Worm (Caenorhabditis elegans) whole organism, L4 larva: ENCODE data around the gene Y43F8B.20.
A peak's percentile ranks its signal among the peaks of the same experiment; 100 is the strongest.

Experiments
- D1046.2 ChIP-seq: fragments of 200-800 bp; sonication (Bioruptor generic); IDR thresholded peaks from 2 replicates; pipeline ENCODE4 v1.3.6; 2022; ENCODE audit warnings: missing genetic modification characterization, missing compliant biosample characterization
- F26F4.8 ChIP-seq: fragments of 200-800 bp; sonication (Bioruptor generic); conservative IDR thresholded peaks from 2 replicates; pipeline ENCODE4 v1.3.6; 2022; ENCODE audit warnings: missing genetic modification characterization, missing compliant biosample characterization
- F44E2.7 ChIP-seq: fragments of 200-800 bp; sonication (Bioruptor generic); IDR thresholded peaks from 2 replicates; pipeline ENCODE4 v2.1.2; 2022; ENCODE audit warnings: missing genetic modification characterization, missing compliant biosample characterization
- Y105C5A.15 ChIP-seq: fragments of 200-800 bp; sonication (Bioruptor generic); IDR thresholded peaks from 2 replicates; pipeline ENCODE4 v1.3.6; 2022; ENCODE audit warnings: missing genetic modification characterization, missing compliant biosample characterization
- Y5F2A.4 ChIP-seq: fragments of 200-800 bp; sonication (Bioruptor generic); optimal IDR thresholded peaks from 2 replicates; lab custom pipeline; 2018; ENCODE audit warnings: mild to moderate bottlenecking, missing genetic modification characterization, missing compliant biosample characterization
- ZK337.2 ChIP-seq: fragments of 200-800 bp; sonication (Bioruptor generic); IDR thresholded peaks from 2 replicates; pipeline ENCODE4 v1.3.6; 2022; ENCODE audit warnings: missing genetic modification reagents, missing genetic modification characterization, missing compliant biosample characterization
- aha-1 ChIP-seq: fragments of 150-350 bp; peaks from one replicate; lab custom pipeline; 2014; ENCODE audit warnings: missing biosample characterization, missing genetic modification characterization
- ceh-44 ChIP-seq: fragments of 200-800 bp; sonication (Bioruptor generic); IDR thresholded peaks from 2 replicates; pipeline ENCODE4 v1.3.6; 2022; ENCODE audit warnings: missing genetic modification reagents, missing genetic modification characterization, missing compliant biosample characterization
- ces-1 ChIP-seq: fragments of 150-350 bp; sonication (generic microtip); optimal IDR thresholded peaks from 4 replicates; lab custom pipeline; 2014; ENCODE audit warnings: missing biosample characterization, missing genetic modification reagents, missing genetic modification characterization
- ctbp-1 ChIP-seq: fragments of 200-800 bp; sonication (Bioruptor generic); IDR thresholded peaks from 2 replicates; pipeline ENCODE4 v1.3.6; 2022; ENCODE audit warnings: missing genetic modification reagents, missing genetic modification characterization, missing compliant biosample characterization
- daf-12 ChIP-seq: fragments of 150-350 bp; optimal IDR thresholded peaks from 2 replicates; lab custom pipeline; 2014; ENCODE audit warnings: missing biosample characterization, missing genetic modification reagents, missing genetic modification characterization
- dmd-9 ChIP-seq: fragments of 200-800 bp; sonication (Bioruptor generic); IDR thresholded peaks from 2 replicates; pipeline ENCODE4 v1.3.6; 2022; ENCODE audit warnings: missing genetic modification reagents, missing genetic modification characterization, missing compliant biosample characterization
- dve-1 ChIP-seq: sonication (generic microtip); optimal IDR thresholded peaks from 2 replicates; lab custom pipeline; 2017; ENCODE audit warnings: antibody characterized with exemption, mild to moderate bottlenecking, missing genetic modification characterization, missing compliant biosample characterization; ENCODE audit not compliant: insufficient read depth
- egl-27 ChIP-seq: sonication (generic microtip); optimal IDR thresholded peaks from 3 replicates; lab custom pipeline; 2017; ENCODE audit warnings: missing biosample characterization, missing genetic modification reagents, missing genetic modification characterization
- hif-1 ChIP-seq, 2 experiments: sonication (generic microtip); optimal IDR thresholded peaks; 2 replicates each; lab custom pipeline; 2016 to 2017; ENCODE audit warnings: missing compliant biosample characterization in 2 of 2, missing genetic modification characterization in 2 of 2, missing genetic modification reagents in 2 of 2, missing genotype in 2 of 2, mild to moderate bottlenecking in 1 of 2
- hlh-11 ChIP-seq: fragments of 200-800 bp; sonication (Bioruptor generic); optimal IDR thresholded peaks from 2 replicates; lab custom pipeline; 2018; ENCODE audit warnings: mild to moderate bottlenecking, missing genetic modification characterization, missing compliant biosample characterization
- hlh-30 ChIP-seq: sonication (generic microtip); optimal IDR thresholded peaks from 2 replicates; lab custom pipeline; 2017; ENCODE audit warnings: antibody characterized with exemption, mild to moderate bottlenecking, missing genetic modification characterization, missing compliant biosample characterization; ENCODE audit not compliant: insufficient read depth
- lim-7 ChIP-seq: fragments of 200-800 bp; sonication (Bioruptor generic); IDR thresholded peaks from 2 replicates; pipeline ENCODE4 v1.3.6; 2022; ENCODE audit warnings: missing genetic modification characterization, missing compliant biosample characterization
- lsy-2 ChIP-seq, 2 experiments: fragments of 150-350 bp in 1 of 2; sonication (generic microtip) in 1 of 2; optimal IDR thresholded peaks; 2 replicates each; lab custom pipeline; 2014 to 2017; ENCODE audit warnings: missing biosample characterization in 2 of 2, missing genetic modification characterization in 2 of 2
- mdt-29 ChIP-seq: fragments of 200-800 bp; sonication (Bioruptor generic); IDR thresholded peaks from 2 replicates; pipeline ENCODE4 v1.3.6; 2022; ENCODE audit warnings: missing genetic modification reagents, missing genetic modification characterization, missing compliant biosample characterization
- mxl-2 ChIP-seq: fragments of 200-800 bp; sonication (Bioruptor generic); conservative IDR thresholded peaks from 2 replicates; pipeline ENCODE4 v1.3.6; 2022; ENCODE audit warnings: missing genetic modification reagents, missing genetic modification characterization, missing compliant biosample characterization
- nhr-10 ChIP-seq: fragments of 150-350 bp; optimal IDR thresholded peaks from 2 replicates; lab custom pipeline; 2014; ENCODE audit warnings: missing biosample characterization, missing genetic modification characterization
- nhr-11 ChIP-seq: fragments of 150-350 bp; optimal IDR thresholded peaks from 2 replicates; lab custom pipeline; 2014; ENCODE audit warnings: missing biosample characterization, missing genetic modification characterization
- nhr-237 ChIP-seq: sonication (generic microtip); optimal IDR thresholded peaks from 2 replicates; lab custom pipeline; 2017; ENCODE audit warnings: missing biosample characterization, missing genetic modification characterization
- nhr-6 ChIP-seq: fragments of 150-350 bp; optimal IDR thresholded peaks from 2 replicates; lab custom pipeline; 2014; ENCODE audit warnings: missing biosample characterization, missing genetic modification characterization
- nhr-77 ChIP-seq: fragments of 150-350 bp; optimal IDR thresholded peaks from 2 replicates; lab custom pipeline; 2014; ENCODE audit warnings: missing biosample characterization, missing genetic modification characterization
- pha-4 ChIP-seq, 2 experiments: fragments of 150-350 bp in 1 of 2; fragments of 200-800 bp in 1 of 2; sonication (Bioruptor generic) in 1 of 2; IDR thresholded peaks in 1 of 2; optimal IDR thresholded peaks in 1 of 2; 2 replicates each; pipeline versions ENCODE4 v1.3.6 to Lab custom; 2014 to 2022; ENCODE audit warnings: missing genetic modification characterization in 2 of 2, missing genetic modification reagents in 2 of 2, missing biosample characterization in 1 of 2, missing compliant biosample characterization in 1 of 2
- saeg-2 ChIP-seq: fragments of 200-800 bp; sonication (Bioruptor generic); IDR thresholded peaks from 2 replicates; pipeline ENCODE4 v1.3.6; 2022; ENCODE audit warnings: missing genetic modification reagents, missing genetic modification characterization, missing compliant biosample characterization
- set-16 ChIP-seq: fragments of 200-800 bp; sonication (Bioruptor generic); IDR thresholded peaks from 2 replicates; pipeline ENCODE4 v1.3.6; 2022; ENCODE audit warnings: missing genetic modification reagents, missing genetic modification characterization, missing compliant biosample characterization
- skn-1 ChIP-seq: fragments of 150-350 bp; optimal IDR thresholded peaks from 2 replicates; lab custom pipeline; 2014; ENCODE audit warnings: missing biosample characterization, missing genetic modification characterization
- snpc-1.2 ChIP-seq: fragments of 200-800 bp; sonication (Bioruptor generic); IDR thresholded peaks from 2 replicates; pipeline ENCODE4 v1.3.6; 2022; ENCODE audit warnings: missing genetic modification reagents, missing genetic modification characterization, missing compliant biosample characterization
- snpc-4 ChIP-seq: fragments of 150-350 bp; optimal IDR thresholded peaks from 2 replicates; lab custom pipeline; 2014; ENCODE audit warnings: missing biosample characterization, missing genetic modification characterization
- tag-97 ChIP-seq: fragments of 200-800 bp; sonication (Bioruptor generic); IDR thresholded peaks from 2 replicates; pipeline ENCODE4 v1.3.6; 2022; ENCODE audit warnings: missing genetic modification characterization, missing compliant biosample characterization
- unc-130 ChIP-seq: sonication (generic microtip); optimal IDR thresholded peaks from 2 replicates; lab custom pipeline; 2016; ENCODE audit warnings: missing genetic modification reagents, missing genetic modification characterization, missing compliant biosample characterization
- unc-39 ChIP-seq: sonication (generic microtip); optimal IDR thresholded peaks from 2 replicates; lab custom pipeline; 2017; ENCODE audit warnings: missing biosample characterization, missing genetic modification characterization
- ztf-11 ChIP-seq: fragments of 150-350 bp; optimal IDR thresholded peaks from 2 replicates; lab custom pipeline; 2014; ENCODE audit warnings: missing biosample characterization, missing genetic modification characterization
- ztf-7 ChIP-seq: fragments of 150-350 bp; optimal IDR thresholded peaks from 2 replicates; lab custom pipeline; 2014; ENCODE audit warnings: missing biosample characterization, missing genetic modification characterization

Gene Y43F8B.20

DNA sequence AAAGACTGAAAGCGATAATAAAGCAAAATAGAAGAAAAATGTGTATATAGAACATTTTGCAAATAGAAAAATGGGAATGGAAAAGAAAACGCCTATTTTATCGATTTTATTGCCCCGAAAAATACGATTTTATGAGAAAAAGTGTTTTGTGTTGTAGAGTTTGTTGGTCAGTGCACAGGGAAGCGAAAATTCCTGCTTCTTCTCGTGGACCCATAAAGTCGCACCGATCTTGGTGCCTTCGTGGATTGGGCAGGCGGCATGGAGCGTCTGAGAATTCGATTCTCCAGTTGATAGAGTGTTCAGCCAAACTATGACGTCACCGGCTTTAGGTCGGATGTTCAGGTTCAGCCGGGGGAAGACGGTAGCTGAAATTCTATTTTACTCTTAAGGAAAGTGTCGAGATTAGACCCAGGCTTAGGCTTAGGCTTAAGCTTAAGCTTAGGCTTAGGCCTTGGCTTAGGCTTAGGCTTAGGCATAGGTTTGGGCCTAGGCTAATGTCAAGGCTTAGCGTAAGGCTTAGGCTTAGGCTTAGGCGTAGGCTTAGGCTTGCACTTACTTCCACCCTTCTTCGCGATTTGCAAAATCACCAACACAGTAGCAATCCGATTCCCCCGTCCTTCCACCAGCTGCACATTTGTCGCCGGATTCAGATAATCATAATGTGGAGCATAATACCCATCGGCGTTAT, 37.2 kb downstream of the Y43F8B.20 start, which contains the start of gene Y43F8B.19:
TSS of gene Y43F8B.19 (minus strand) at position 51 of the 688 bp plus-strand sequence.
- TF ChIP-seq nhr-77 (tag; lab: Kevin White, UChicago) (no peak), snpc-4 (tag; lab: Kevin White, UChicago) (no peak), ZK337.2 (GFP tag; lab: Robert Waterston, UW) (no peak), Y105C5A.15 (GFP tag; lab: Robert Waterston, UW) (no peak), daf-12 (tag; lab: Kevin White, UChicago) (no peak), snpc-1.2 (GFP tag; lab: Robert Waterston, UW) (no peak), lim-7 (no peak), aha-1 (tag; lab: Kevin White, UChicago) (no peak), skn-1 (no peak), pha-4 (GFP tag; IDR thresholded peaks at IDR 0.05; lab: Robert Waterston, UW) (no peak), pha-4 (tag; optimal IDR thresholded peaks at IDR 0.05; lab: Kevin White, UChicago) (no peak), nhr-11 (tag; lab: Kevin White, UChicago) (no peak), saeg-2 (no peak), mxl-2 (no peak), nhr-237 (tag; lab: Kevin White, UChicago) (no peak)

DNA sequence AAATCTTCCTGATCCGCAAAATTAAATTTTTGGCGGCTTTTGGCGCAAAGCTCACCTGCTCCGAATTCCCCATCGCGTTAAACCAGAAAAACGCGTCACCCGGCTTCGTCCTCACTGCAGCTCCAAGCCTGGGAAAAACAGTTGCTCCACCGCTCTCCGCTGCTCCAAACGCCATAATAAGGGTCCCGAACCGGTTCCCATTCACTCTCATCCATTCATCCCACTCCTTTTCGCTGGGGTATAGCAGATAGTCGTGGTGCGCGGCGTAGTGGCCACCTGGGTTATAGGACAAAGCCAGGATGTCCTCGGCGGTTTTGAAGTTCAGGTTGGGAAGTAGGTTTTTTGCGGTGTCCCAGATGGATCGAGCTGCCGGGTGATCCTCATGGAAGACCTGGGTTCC, 38.7 kb downstream of the Y43F8B.20 start:
- TF ChIP-seq set-16 (GFP tag; lab: Robert Waterston, UW) (peak; percentile 63), Y5F2A.4 (GFP tag; lab: Kevin White, UChicago) (no peak)
- TF ChIP-seq, all 104 proteins: peak for 1

DNA sequence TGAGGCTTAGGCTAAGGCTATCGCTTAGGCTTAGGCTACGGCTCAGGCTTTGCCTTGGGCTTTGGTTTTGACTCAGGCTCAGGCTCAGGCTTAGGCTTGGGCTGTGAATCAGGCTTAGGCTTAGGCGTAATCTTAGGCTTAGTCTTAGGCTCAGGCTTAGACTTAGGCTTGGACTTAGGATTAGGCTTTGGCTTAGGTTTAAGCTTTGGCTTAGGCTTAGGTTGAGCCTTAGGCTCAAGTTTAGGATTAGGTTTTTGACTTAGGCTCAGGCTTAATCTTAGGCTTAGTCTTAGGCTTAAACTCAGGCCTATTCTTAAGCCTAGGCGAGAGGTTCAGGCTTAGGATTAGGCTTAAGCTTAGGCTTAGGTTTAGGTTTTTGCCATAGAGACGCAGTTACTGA, 39.2 kb downstream of the Y43F8B.20 start:
- TF ChIP-seq egl-27 (tag; lab: Kevin White, UChicago) = no peak
- TF ChIP-seq ctbp-1 (GFP tag; lab: Robert Waterston, UW) = no peak
- no peak for TF ChIP-seq lsy-2 (tag; optimal IDR thresholded peaks at IDR 0.05; lab: Kevin White, UChicago)
- TF ChIP-seq ztf-11 = no peak
- TF ChIP-seq nhr-10 (tag; lab: Kevin White, UChicago) = no peak
- no peak for TF ChIP-seq hlh-11
- no peak for TF ChIP-seq D1046.2 (GFP tag; lab: Robert Waterston, UW)
- no peak for TF ChIP-seq F44E2.7 (GFP tag; lab: Robert Waterston, UW)
- TF ChIP-seq hlh-30 (tag; lab: Kevin White, UChicago) = no peak

DNA sequence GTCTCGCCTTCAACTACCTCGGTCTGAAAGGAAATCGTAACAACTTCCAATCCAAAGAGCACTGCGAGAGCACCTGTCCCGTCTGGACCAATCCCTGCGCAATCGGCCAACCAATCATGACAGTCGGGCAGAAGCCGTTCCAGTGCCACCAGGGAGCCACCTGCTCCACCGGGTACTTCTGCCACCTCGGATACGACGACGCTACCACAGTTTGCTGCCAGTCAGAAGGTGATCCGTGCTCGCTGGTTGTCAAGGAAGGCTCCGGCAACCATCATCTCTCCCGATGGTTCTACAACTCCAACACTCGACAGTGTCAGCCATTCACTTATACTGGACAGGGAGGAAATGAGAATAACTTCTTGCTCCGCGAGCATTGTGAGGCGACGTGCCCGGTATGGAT, 40.5 kb downstream of the Y43F8B.20 start:
- TF ChIP-seq nhr-6 (no peak), set-16 (GFP tag; lab: Robert Waterston, UW) (peak; percentile 79), ces-1 (no peak), ZK337.2 (GFP tag; lab: Robert Waterston, UW) (no peak)

DNA sequence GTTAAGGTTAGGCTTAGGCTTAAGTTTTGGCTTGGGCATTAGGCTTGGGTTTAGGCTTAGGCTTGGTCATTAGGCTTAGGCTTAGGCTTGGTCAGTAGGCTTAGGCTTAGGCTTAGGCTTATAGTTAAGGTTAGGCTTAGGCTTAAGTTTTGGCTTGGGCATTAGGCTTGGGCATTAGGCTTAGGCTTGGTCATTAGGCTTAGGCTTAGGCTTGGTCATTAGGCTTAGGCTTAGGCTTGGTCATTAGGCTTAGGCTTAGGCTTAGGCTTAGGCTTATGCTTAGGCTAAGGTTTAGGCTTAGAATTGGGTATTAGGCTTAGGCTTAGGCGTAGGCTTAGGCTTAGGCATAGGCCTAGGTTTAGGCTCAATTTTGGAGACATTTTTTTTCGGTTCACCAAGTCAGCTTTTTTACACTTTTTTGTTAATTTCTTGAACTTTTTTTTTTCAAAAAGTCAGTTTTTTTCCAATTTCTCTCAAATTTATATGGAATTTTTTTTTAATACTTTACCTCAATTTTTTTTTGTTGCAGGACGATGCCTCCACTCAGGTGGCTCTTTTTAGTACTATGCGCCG, 46.9 kb downstream of the Y43F8B.20 start, which contains the start of gene Y43F8B.3:
TSS of gene Y43F8B.3 (plus strand) at position 523 of the 573 bp plus-strand sequence.
- no peak for TF ChIP-seq unc-130
- TF ChIP-seq nhr-6 = no peak
- TF ChIP-seq F26F4.8 (GFP tag; lab: Robert Waterston, UW) = no peak
- no peak for TF ChIP-seq hif-1 (tag; optimal IDR thresholded peaks at IDR 0.05; lab: Kevin White, UChicago)
- TF ChIP-seq hlh-30 (tag; lab: Kevin White, UChicago) = no peak
- no peak for TF ChIP-seq mdt-29 (GFP tag; lab: Robert Waterston, UW)
- no peak for TF ChIP-seq saeg-2
- no peak for TF ChIP-seq dve-1 (tag; lab: Kevin White, UChicago)
- TF ChIP-seq unc-39 (tag; lab: Kevin White, UChicago) = no peak
- no peak for TF ChIP-seq dmd-9 (GFP tag; lab: Robert Waterston, UW)
- no peak for TF ChIP-seq ztf-7 (tag; lab: Kevin White, UChicago)
- no peak for TF ChIP-seq nhr-10 (tag; lab: Kevin White, UChicago)
- TF ChIP-seq ces-1 = no peak
- no peak for TF ChIP-seq nhr-11 (tag; lab: Kevin White, UChicago)
- no peak for TF ChIP-seq Y5F2A.4 (GFP tag; lab: Kevin White, UChicago)
- no peak for TF ChIP-seq ceh-44 (GFP tag; lab: Robert Waterston, UW)
- no peak for TF ChIP-seq tag-97 (GFP tag; lab: Robert Waterston, UW)
